Worm (Caenorhabditis elegans): Measurements from ENCODE around the gene F12A10.1.

DNA sequence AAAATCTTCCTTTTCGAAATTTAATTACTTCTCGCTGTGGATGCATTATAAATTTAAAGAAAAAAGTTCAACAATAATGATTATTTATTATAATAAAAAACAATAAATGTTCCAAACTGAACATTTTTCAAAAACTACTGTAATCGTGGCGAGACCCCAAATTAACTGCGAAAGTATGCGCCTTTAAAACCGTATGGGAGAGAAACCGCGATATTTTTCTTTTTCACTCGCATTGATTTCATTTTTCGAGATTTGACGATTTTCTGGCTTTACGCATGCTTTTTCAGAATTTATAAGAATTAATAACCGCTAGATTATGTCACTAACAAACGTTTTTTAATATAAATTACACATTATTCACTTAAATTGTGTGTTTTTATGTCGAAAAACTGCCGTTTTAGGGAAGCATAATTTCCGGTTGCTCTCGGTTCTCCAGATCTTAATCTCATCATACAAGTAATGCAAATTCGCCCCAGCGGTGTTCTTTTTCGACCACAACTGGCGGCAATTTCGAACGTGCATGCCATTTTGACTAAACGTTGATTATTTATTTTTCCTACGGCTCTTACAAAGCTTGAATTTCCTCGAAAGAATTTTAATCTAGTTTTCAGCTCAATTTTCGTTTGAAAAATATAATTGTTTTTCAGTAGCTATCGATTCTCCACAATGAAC, 4.8 kb downstream of the F12A10.1 start, which contains the start of gene F12A10.8:
- TF ChIP-seq ama-1 (optimal IDR thresholded peaks at IDR 0.05): no peak
- TF ChIP-seq syd-9 (tag; optimal IDR thresholded peaks at IDR 0.05): no peak
- TF ChIP-seq fkh-6 (tag; optimal IDR thresholded peaks at IDR 0.05): no peak
- no peak for TF ChIP-seq pag-3 (tag; optimal IDR thresholded peaks at IDR 0.05; ENCODE audit: borderline replicate concordance)
- no peak for TF ChIP-seq nfya-1 (tag; optimal IDR thresholded peaks at IDR 0.05)
- TF ChIP-seq pros-1 (tag; optimal IDR thresholded peaks at IDR 0.05): no peak
- TF ChIP-seq ets-4 (tag; optimal IDR thresholded peaks at IDR 0.05): no peak
- TF ChIP-seq tbx-2 (tag; optimal IDR thresholded peaks at IDR 0.05): no peak

All from whole organism, late embryonic.